Worm (Caenorhabditis elegans) whole organism, L4 larva: ENCODE measurements around the gene F41C3.8.
A peak's percentile ranks its signal among the peaks of the same experiment; 100 is the strongest.

Experiments
- F10B5.3 ChIP-seq: sonication (generic microtip); optimal IDR thresholded peaks from 2 replicates; lab custom pipeline; 2016; ENCODE audit warnings: mild to moderate bottlenecking, missing genetic modification characterization, missing compliant biosample characterization
- F37D6.2 ChIP-seq: sonication (generic microtip); optimal IDR thresholded peaks from 2 replicates; lab custom pipeline; 2016; ENCODE audit warnings: mild to moderate bottlenecking, missing genetic modification characterization, missing compliant biosample characterization
- F44E2.7 ChIP-seq: fragments of 200-800 bp; sonication (Bioruptor generic); IDR thresholded peaks from 2 replicates; pipeline ENCODE4 v2.1.2; 2022; ENCODE audit warnings: missing genetic modification characterization, missing compliant biosample characterization
- R02D3.7 ChIP-seq: fragments of 150-350 bp; sonication (generic microtip); optimal IDR thresholded peaks from 3 replicates; lab custom pipeline; 2014; ENCODE audit warnings: missing biosample characterization, missing genetic modification characterization
- Y48G9A.11 ChIP-seq: fragments of 200-800 bp; sonication (Bioruptor generic); IDR thresholded peaks from 2 replicates; pipeline ENCODE4 v1.3.6; 2022; ENCODE audit warnings: missing genetic modification reagents, missing genetic modification characterization, missing compliant biosample characterization
- aly-2 ChIP-seq: sonication (generic microtip); optimal IDR thresholded peaks from 2 replicates; lab custom pipeline; 2018; ENCODE audit warnings: missing biosample characterization, missing genetic modification characterization
- arid-1 ChIP-seq: fragments of 200-800 bp; sonication (Bioruptor generic); conservative IDR thresholded peaks from 2 replicates; pipeline ENCODE4 v1.3.6; 2022; ENCODE audit warnings: missing genetic modification reagents, missing genetic modification characterization, missing compliant biosample characterization
- ceh-44 ChIP-seq: fragments of 200-800 bp; sonication (Bioruptor generic); IDR thresholded peaks from 2 replicates; pipeline ENCODE4 v1.3.6; 2022; ENCODE audit warnings: missing genetic modification reagents, missing genetic modification characterization, missing compliant biosample characterization
- ces-1 ChIP-seq: fragments of 150-350 bp; sonication (generic microtip); optimal IDR thresholded peaks from 4 replicates; lab custom pipeline; 2014; ENCODE audit warnings: missing biosample characterization, missing genetic modification reagents, missing genetic modification characterization
- daf-16 ChIP-seq, 3 experiments: sonication (generic microtip); optimal IDR thresholded peaks; 2 replicates each; lab custom pipeline; 2016 to 2017; ENCODE audit warnings: missing genetic modification characterization in 3 of 3, missing genetic modification reagents in 3 of 3, mild to moderate bottlenecking in 2 of 3, missing compliant biosample characterization in 2 of 3, missing biosample characterization in 1 of 3, moderate library complexity in 1 of 3
- dmd-6 ChIP-seq: fragments of 200-800 bp; sonication (Bioruptor generic); IDR thresholded peaks from 2 replicates; pipeline ENCODE4 v1.3.6; 2022; ENCODE audit warnings: missing genetic modification reagents, missing genetic modification characterization, missing compliant biosample characterization
- dmd-9 ChIP-seq: fragments of 200-800 bp; sonication (Bioruptor generic); IDR thresholded peaks from 2 replicates; pipeline ENCODE4 v1.3.6; 2022; ENCODE audit warnings: missing genetic modification reagents, missing genetic modification characterization, missing compliant biosample characterization
- duxl-1 ChIP-seq: sonication (generic microtip); optimal IDR thresholded peaks from 2 replicates; lab custom pipeline; 2016; ENCODE audit warnings: mild to moderate bottlenecking, missing genetic modification characterization, moderate library complexity, missing compliant biosample characterization; ENCODE audit not compliant: poor library complexity
- dve-1 ChIP-seq: sonication (generic microtip); optimal IDR thresholded peaks from 2 replicates; lab custom pipeline; 2017; ENCODE audit warnings: antibody characterized with exemption, mild to moderate bottlenecking, missing genetic modification characterization, missing compliant biosample characterization; ENCODE audit not compliant: insufficient read depth
- hif-1 ChIP-seq, 2 experiments: sonication (generic microtip); optimal IDR thresholded peaks; 2 replicates each; lab custom pipeline; 2016 to 2017; ENCODE audit warnings: missing compliant biosample characterization in 2 of 2, missing genetic modification characterization in 2 of 2, missing genetic modification reagents in 2 of 2, missing genotype in 2 of 2, mild to moderate bottlenecking in 1 of 2
- hlh-11 ChIP-seq: fragments of 200-800 bp; sonication (Bioruptor generic); optimal IDR thresholded peaks from 2 replicates; lab custom pipeline; 2018; ENCODE audit warnings: mild to moderate bottlenecking, missing genetic modification characterization, missing compliant biosample characterization
- hlh-30 ChIP-seq: sonication (generic microtip); optimal IDR thresholded peaks from 2 replicates; lab custom pipeline; 2017; ENCODE audit warnings: antibody characterized with exemption, mild to moderate bottlenecking, missing genetic modification characterization, missing compliant biosample characterization; ENCODE audit not compliant: insufficient read depth
- hmg-1.1 ChIP-seq: fragments of 200-800 bp; sonication (Bioruptor generic); IDR thresholded peaks from 2 replicates; pipeline ENCODE4 v1.3.6; 2022; ENCODE audit warnings: missing genetic modification reagents, missing genetic modification characterization, missing compliant biosample characterization
- lim-7 ChIP-seq: fragments of 200-800 bp; sonication (Bioruptor generic); IDR thresholded peaks from 2 replicates; pipeline ENCODE4 v1.3.6; 2022; ENCODE audit warnings: missing genetic modification characterization, missing compliant biosample characterization
- lin-38 ChIP-seq: fragments of 200-800 bp; sonication (Bioruptor generic); IDR thresholded peaks from 2 replicates; pipeline ENCODE4 v1.3.6; 2022; ENCODE audit warnings: missing genetic modification reagents, missing genetic modification characterization, missing compliant biosample characterization
- lsy-2 ChIP-seq, 2 experiments: fragments of 150-350 bp in 1 of 2; sonication (generic microtip) in 1 of 2; optimal IDR thresholded peaks; 2 replicates each; lab custom pipeline; 2014 to 2017; ENCODE audit warnings: missing biosample characterization in 2 of 2, missing genetic modification characterization in 2 of 2
- mdl-1 ChIP-seq, 2 experiments: fragments of 150-350 bp in 1 of 2; sonication (generic microtip) in 1 of 2; optimal IDR thresholded peaks; 2 replicates each; lab custom pipeline; 2014 to 2017; ENCODE audit warnings: missing biosample characterization in 2 of 2, missing genetic modification characterization in 2 of 2
- mep-1 ChIP-seq: fragments of 150-350 bp; sonication (generic microtip); optimal IDR thresholded peaks from 3 replicates; lab custom pipeline; 2014; ENCODE audit warnings: missing biosample characterization, missing genetic modification characterization
- mes-2 ChIP-seq: sonication (generic microtip); optimal IDR thresholded peaks from 2 replicates; lab custom pipeline; 2016; ENCODE audit warnings: missing genotype, mild to moderate bottlenecking, missing genetic modification characterization, missing compliant biosample characterization; ENCODE audit not compliant: poor library complexity, severe bottlenecking
- mxl-3 ChIP-seq: fragments of 200-800 bp; sonication (Bioruptor generic); optimal IDR thresholded peaks from 2 replicates; lab custom pipeline; 2018; ENCODE audit warnings: mild to moderate bottlenecking, missing genetic modification characterization, missing compliant biosample characterization
- nhr-102 ChIP-seq: sonication (generic microtip); optimal IDR thresholded peaks from 2 replicates; lab custom pipeline; 2016; ENCODE audit warnings: mild to moderate bottlenecking, missing genetic modification characterization, moderate library complexity, missing compliant biosample characterization
- nhr-237 ChIP-seq: sonication (generic microtip); optimal IDR thresholded peaks from 2 replicates; lab custom pipeline; 2017; ENCODE audit warnings: missing biosample characterization, missing genetic modification characterization
- nhr-25 ChIP-seq: sonication (generic microtip); optimal IDR thresholded peaks from 2 replicates; lab custom pipeline; 2017; ENCODE audit warnings: missing genetic modification characterization, mild to moderate bottlenecking, missing compliant biosample characterization, antibody characterized with exemption, moderate library complexity, borderline replicate concordance; ENCODE audit not compliant: insufficient read depth
- nhr-28 ChIP-seq: fragments of 150-350 bp; optimal IDR thresholded peaks from 2 replicates; lab custom pipeline; 2014; ENCODE audit warnings: missing biosample characterization, missing genetic modification characterization
- nhr-48 ChIP-seq: sonication (generic microtip); optimal IDR thresholded peaks from 2 replicates; lab custom pipeline; 2016; ENCODE audit warnings: mild to moderate bottlenecking, missing genetic modification characterization, missing compliant biosample characterization
- nhr-6 ChIP-seq: fragments of 150-350 bp; optimal IDR thresholded peaks from 2 replicates; lab custom pipeline; 2014; ENCODE audit warnings: missing biosample characterization, missing genetic modification characterization
- pha-4 ChIP-seq, 2 experiments: fragments of 150-350 bp in 1 of 2; fragments of 200-800 bp in 1 of 2; sonication (Bioruptor generic) in 1 of 2; IDR thresholded peaks in 1 of 2; optimal IDR thresholded peaks in 1 of 2; 2 replicates each; pipeline versions ENCODE4 v1.3.6 to Lab custom; 2014 to 2022; ENCODE audit warnings: missing genetic modification characterization in 2 of 2, missing genetic modification reagents in 2 of 2, missing biosample characterization in 1 of 2, missing compliant biosample characterization in 1 of 2
- php-3 ChIP-seq: fragments of 200-800 bp; sonication (Bioruptor generic); IDR thresholded peaks from 2 replicates; pipeline ENCODE4 v1.3.6; 2022; ENCODE audit warnings: missing genetic modification reagents, missing genetic modification characterization, missing compliant biosample characterization
- saeg-2 ChIP-seq: fragments of 200-800 bp; sonication (Bioruptor generic); IDR thresholded peaks from 2 replicates; pipeline ENCODE4 v1.3.6; 2022; ENCODE audit warnings: missing genetic modification reagents, missing genetic modification characterization, missing compliant biosample characterization
- spr-1 ChIP-seq: sonication (generic microtip); optimal IDR thresholded peaks from 2 replicates; lab custom pipeline; 2016; ENCODE audit warnings: mild to moderate bottlenecking, missing genetic modification characterization, missing compliant biosample characterization
- spr-3 ChIP-seq: fragments of 200-800 bp; sonication (Bioruptor generic); optimal IDR thresholded peaks from 2 replicates; lab custom pipeline; 2018; ENCODE audit warnings: mild to moderate bottlenecking, missing genetic modification characterization, missing compliant biosample characterization
- tra-1 ChIP-seq: fragments of 200-800 bp; sonication (Bioruptor generic); IDR thresholded peaks from 2 replicates; pipeline ENCODE4 v1.3.6; 2022; ENCODE audit warnings: missing genetic modification reagents, missing genetic modification characterization, missing compliant biosample characterization
- unc-62 ChIP-seq, 3 experiments: fragments of 150-350 bp in 1 of 3; sonication (generic microtip); optimal IDR thresholded peaks in 2 of 3; peaks in 1 of 3; 1 replicate in 1 of 3; 2 replicates in 2 of 3; lab custom pipeline; 2014 to 2017; ENCODE audit warnings: missing biosample characterization in 3 of 3, missing genetic modification characterization in 3 of 3, missing genetic modification reagents in 3 of 3, missing genotype in 1 of 3
- zip-2 ChIP-seq: fragments of 150-350 bp; optimal IDR thresholded peaks from 2 replicates; lab custom pipeline; 2014; ENCODE audit warnings: missing biosample characterization, missing genetic modification characterization

F41C3.8 gene

ce11 chrII:4706359-4706871 is 9.4 kb upstream of the F41C3.8 start, which contains the start of the genes F10G7.9 and tsn-1 (continued):
- peak; percentile 47 for TF ChIP-seq nhr-28
- TF ChIP-seq pha-4 (GFP tag; IDR thresholded peaks at IDR 0.05; lab: Robert Waterston, UW) = no peak
- TF ChIP-seq pha-4 (tag; optimal IDR thresholded peaks at IDR 0.05; lab: Kevin White, UChicago) = peak; percentile 23
- TF ChIP-seq F44E2.7 = no peak
- peak; percentile 46 for TF ChIP-seq nhr-25 (tag; lab: Kevin White, UChicago)

ce11 chrII:4710120-4710519 is 5.7 kb upstream of the F41C3.8 start, which contains the start of gene tag-151:
Gene tag-151, plus strand, starts transcription at chrII:4710277.
- TF ChIP-seq hif-1 (tag; optimal IDR thresholded peaks at IDR 0.05; lab: Kevin White, UChicago) = no peak
- TF ChIP-seq Y48G9A.11 (GFP tag; lab: Robert Waterston, UW) = peak; percentile 24; the same call in 1 of the 2 replicates
- TF ChIP-seq lim-7 = 0 out of 2 replicates have a peak, but pooled peaks have one; percentile 22
- peak; percentile 56; the same call in 1 of the 2 replicates for TF ChIP-seq arid-1 (GFP tag; lab: Robert Waterston, UW)
- peak; percentile 16 for TF ChIP-seq nhr-48 (tag; lab: Kevin White, UChicago)
- TF ChIP-seq nhr-237 = no peak
- no peak for TF ChIP-seq nhr-28
- TF ChIP-seq spr-3 (GFP tag; lab: Kevin White, UChicago) = peak; percentile 58
- TF ChIP-seq F10B5.3 (tag; lab: Kevin White, UChicago) = peak; percentile 54
- peak; percentile 54 for TF ChIP-seq zip-2 (tag; lab: Kevin White, UChicago)
- no peak for TF ChIP-seq hlh-11 (tag; lab: Kevin White, UChicago)
- no peak for TF ChIP-seq mes-2
- TF ChIP-seq ceh-44 (GFP tag; lab: Robert Waterston, UW) = no peak
- TF ChIP-seq saeg-2 = 0 out of 2 replicates have a peak, but pooled peaks have one; percentile 25
- peak in 1 of 2 experiments; percentile 54 for TF ChIP-seq daf-16 (GFP tag; optimal IDR thresholded peaks at IDR 0.05; lab: Kevin White, UChicago)
- no peak for TF ChIP-seq daf-16 (tag; optimal IDR thresholded peaks at IDR 0.05; lab: Kevin White, UChicago)
- TF ChIP-seq ces-1 = no peak
- TF ChIP-seq spr-1 = peak; percentile 36
- TF ChIP-seq tra-1 (GFP tag; lab: Robert Waterston, UW) = no peak
- peak; percentile 77 for TF ChIP-seq nhr-102 (tag; lab: Kevin White, UChicago)
- no peak for TF ChIP-seq dmd-6
- TF ChIP-seq lin-38 (GFP tag; lab: Robert Waterston, UW) = peak; percentile 65
- no peak for TF ChIP-seq F37D6.2
- peak; percentile 3 for TF ChIP-seq dve-1 (tag; lab: Kevin White, UChicago)
- TF ChIP-seq hmg-1.1 (GFP tag; lab: Robert Waterston, UW) = no peak
- TF ChIP-seq php-3 (GFP tag; lab: Robert Waterston, UW) = no peak
- TF ChIP-seq R02D3.7 (tag; lab: Kevin White, UChicago) = no peak
- peak in 1 of 2 experiments; percentile 41 for TF ChIP-seq lsy-2 (tag; optimal IDR thresholded peaks at IDR 0.05; lab: Kevin White, UChicago)

- TF ChIP-seq aly-2 (no peak), unc-62 (GFP tag; optimal IDR thresholded peaks at IDR 0.05 in 1 of 2; lab: Kevin White, UChicago) (peak in 1 of 2 experiments; percentile 96), unc-62 (tag; optimal IDR thresholded peaks at IDR 0.05; lab: Kevin White, UChicago) (no peak)
- TF ChIP-seq, all 104 proteins: peak for 1
These were observed 5.0 kb upstream of the F41C3.8 start for ce11 chrII:4710813-4711212.

ce11 chrII:4726120-4726519 is 10.3 kb downstream of the F41C3.8 start, which contains the start of gene F10G7.10:
Gene F10G7.10, minus strand, starts transcription at chrII:4726264.
- no peak for TF ChIP-seq lin-38 (GFP tag; lab: Robert Waterston, UW)
- TF ChIP-seq lsy-2 (tag; optimal IDR thresholded peaks at IDR 0.05; lab: Kevin White, UChicago) = peak in 1 of 2 experiments; percentile 28
- TF ChIP-seq hmg-1.1 (GFP tag; lab: Robert Waterston, UW) = 0 out of 2 replicates have a peak, but pooled peaks have one; percentile 39
- TF ChIP-seq dmd-9 (GFP tag; lab: Robert Waterston, UW) = no peak
- peak; percentile 42 for TF ChIP-seq hlh-11 (tag; lab: Kevin White, UChicago)
- peak; percentile 31 for TF ChIP-seq mes-2
- peak; percentile 69 for TF ChIP-seq mxl-3 (GFP tag; lab: Kevin White, UChicago)
- TF ChIP-seq nhr-25 (tag; lab: Kevin White, UChicago) = no peak
- TF ChIP-seq mep-1 (tag; lab: Kevin White, UChicago) = peak; percentile 0
- peak; percentile 3 for TF ChIP-seq nhr-6 (tag; lab: Kevin White, UChicago)
- peak in 1 of 2 experiments; percentile 50 for TF ChIP-seq hif-1 (tag; optimal IDR thresholded peaks at IDR 0.05; lab: Kevin White, UChicago)
- TF ChIP-seq daf-16 (GFP tag; optimal IDR thresholded peaks at IDR 0.05; lab: Kevin White, UChicago) = no peak
- TF ChIP-seq daf-16 (tag; optimal IDR thresholded peaks at IDR 0.05; lab: Kevin White, UChicago) = peak; percentile 29
- TF ChIP-seq duxl-1 (tag; lab: Kevin White, UChicago) = no peak
- TF ChIP-seq F37D6.2 = no peak
- TF ChIP-seq dve-1 (tag; lab: Kevin White, UChicago) = peak; percentile 36
- TF ChIP-seq hlh-30 = peak; percentile 83
- peak; percentile 30 to 84 for TF ChIP-seq mdl-1 (tag; optimal IDR thresholded peaks at IDR 0.05; lab: Kevin White, UChicago)
- TF ChIP-seq unc-62 (GFP tag; optimal IDR thresholded peaks at IDR 0.05 in 1 of 2; lab: Kevin White, UChicago) = peak in 1 of 2 experiments; percentile 59
- TF ChIP-seq unc-62 (tag; optimal IDR thresholded peaks at IDR 0.05; lab: Kevin White, UChicago) = no peak
- TF ChIP-seq, all 104 proteins: peak for 13
